Worm (Caenorhabditis elegans) whole organism, late embryonic: ENCODE data around the gene K08D9.6.

Source experiments
- F13H6.1 ChIP-seq: sonication (generic microtip); optimal IDR thresholded peaks from 2 replicates; lab custom pipeline; 2016; ENCODE audit warnings: missing genetic modification characterization, missing compliant biosample characterization
- ahr-1 ChIP-seq: sonication (generic microtip); optimal IDR thresholded peaks from 2 replicates; lab custom pipeline; 2016; ENCODE audit warnings: missing genetic modification characterization, missing compliant biosample characterization
- ceh-45 ChIP-seq: fragments of 200-800 bp; sonication (Bioruptor generic); IDR thresholded peaks from 2 replicates; pipeline ENCODE4 v1.3.6; 2022; ENCODE audit warnings: missing genetic modification reagents, missing genetic modification characterization, missing compliant biosample characterization
- hlh-15 ChIP-seq: sonication (generic microtip); optimal IDR thresholded peaks from 2 replicates; lab custom pipeline; 2016; ENCODE audit warnings: missing genetic modification characterization, missing compliant biosample characterization
- pax-1 ChIP-seq: fragments of 150-350 bp; optimal IDR thresholded peaks from 2 replicates; lab custom pipeline; 2014; ENCODE audit warnings: missing biosample characterization, missing genetic modification characterization
- ttx-3 ChIP-seq: sonication (generic microtip); optimal IDR thresholded peaks from 2 replicates; lab custom pipeline; 2016; ENCODE audit warnings: missing genetic modification reagents, missing genetic modification characterization, missing compliant biosample characterization
- unc-42 ChIP-seq: sonication (generic microtip); optimal IDR thresholded peaks from 2 replicates; lab custom pipeline; 2016; ENCODE audit warnings: missing genotype, missing genetic modification characterization, missing compliant biosample characterization

- TF ChIP-seq ttx-3 (tag; lab: Kevin White, UChicago) (no peak), unc-42 (tag; lab: Kevin White, UChicago) (no peak), ceh-45 (GFP tag; lab: Robert Waterston, UW) (no peak), ahr-1 (tag; lab: Kevin White, UChicago) (no peak), hlh-15 (tag; lab: Kevin White, UChicago) (no peak), pax-1 (tag; lab: Kevin White, UChicago) (no peak), F13H6.1 (tag; lab: Kevin White, UChicago) (no peak)
Measured at ce11 chrV:3247515-3247914, 12.7 kb upstream of the K08D9.6 start, which contains the start of gene srj-8.
